Fruit fly (Drosophila melanogaster) S2 (cell line): ENCODE measurements around the gene CG17129.

ENCODE experiments used
- CG8478 ChIP-seq: fragments of >200 bp; optimal IDR thresholded peaks from 2 replicates; lab custom pipeline; 2018
- CTCF ChIP-seq, 2 experiments: fragments of >200 bp; optimal IDR thresholded peaks; 2 replicates each; lab custom pipeline; 2018

DNA sequence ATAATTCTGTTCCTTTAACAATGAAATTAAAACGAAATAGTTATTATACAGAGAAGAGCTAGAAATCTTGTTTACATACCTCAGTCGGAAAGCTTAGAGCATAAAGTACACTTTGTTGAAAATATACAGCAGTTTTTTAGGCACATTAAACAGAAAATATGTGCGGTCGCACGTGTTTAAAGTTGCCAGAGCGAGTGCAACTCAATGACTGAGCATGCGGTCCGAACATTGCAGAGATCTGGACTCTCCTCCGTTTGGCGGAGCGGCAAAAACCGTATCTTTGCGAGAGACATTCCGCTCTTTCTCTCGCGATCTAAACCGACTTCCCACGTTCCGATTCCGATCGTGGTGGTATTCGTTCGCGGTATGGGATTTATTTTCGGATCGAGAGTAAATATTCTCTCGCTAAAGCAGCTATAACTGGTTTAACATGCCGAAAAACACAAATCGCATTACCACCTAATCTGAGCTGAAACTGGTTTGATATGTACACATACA is 27.9 kb upstream of the CG17129 start, which contains the start of gene CG13895:
- TF ChIP-seq CTCF (optimal IDR thresholded peaks at IDR 0.05; lab: Kevin White, UChicago) = no peak
- TF ChIP-seq CG8478 = no peak
